Worm (Caenorhabditis elegans): Measurements from ENCODE around the gene R01B10.2.
A peak's percentile ranks its signal among the peaks of the same experiment; 100 is the strongest.
"Not testable (repeated sequence)": the region's sequence is repeated elsewhere in the genome, so short reads cannot be mapped to it uniquely, and the experiment has no call there.

The R01B10.2 gene

ce11 chrV:6043275-6044271 is 2.3 kb upstream of the R01B10.2 start, which contains the start of gene cpi-2:
TSS of gene cpi-2 (plus strand) at chrV:6044062.
- no peak for TF ChIP-seq ceh-30 (tag; optimal IDR thresholded peaks at IDR 0.05)
- TF ChIP-seq hlh-30 (tag; optimal IDR thresholded peaks at IDR 0.05; ENCODE audit: insufficient read depth) = peak; percentile 35
- TF ChIP-seq ceh-31 (tag; optimal IDR thresholded peaks at IDR 0.05) = peak; percentile 16
- peak; percentile 45 for TF ChIP-seq pax-1 (tag; optimal IDR thresholded peaks at IDR 0.05)
- peak; percentile 10 for TF ChIP-seq unc-55 (GFP tag; optimal IDR thresholded peaks at IDR 0.05)
- no peak for TF ChIP-seq ceh-6 (GFP tag; optimal IDR thresholded peaks at IDR 0.05)
- no peak for TF ChIP-seq ttx-3 (tag; optimal IDR thresholded peaks at IDR 0.05)
- peak; percentile 88 for TF ChIP-seq ceh-48 (tag; optimal IDR thresholded peaks at IDR 0.05)
- peak; percentile 13 for TF ChIP-seq nfya-1 (tag; optimal IDR thresholded peaks at IDR 0.05)
- TF ChIP-seq rnt-1 (tag; optimal IDR thresholded peaks at IDR 0.05) = peak; percentile 29
- peak; percentile 69 for TF ChIP-seq elt-2 (tag; optimal IDR thresholded peaks at IDR 0.05)

- not testable (repeated sequence) for TF ChIP-seq nhr-11 (tag; optimal IDR thresholded peaks at IDR 0.05); mec-3 (tag; optimal IDR thresholded peaks at IDR 0.05; ENCODE audit: borderline replicate concordance); nfya-1 (tag; optimal IDR thresholded peaks at IDR 0.05)
These were observed 2.7 kb downstream of the R01B10.2 start, which contains the start of gene F29G9.1 for ce11 chrV:6038405-6039151. TSS of gene F29G9.1 (plus strand) at chrV:6039101.

- no peak for TF ChIP-seq ceh-14 (tag; optimal IDR thresholded peaks at IDR 0.05)
- no peak for TF ChIP-seq ama-1 (optimal IDR thresholded peaks at IDR 0.05)
- no peak for TF ChIP-seq hlh-30 (tag; optimal IDR thresholded peaks at IDR 0.05; ENCODE audit: insufficient read depth)
- TF ChIP-seq sox-2 (GFP tag; IDR thresholded peaks at IDR 0.05) = no peak
- TF ChIP-seq ceh-34 (tag; optimal IDR thresholded peaks at IDR 0.05) = no peak
- no peak for TF ChIP-seq unc-42 (tag; optimal IDR thresholded peaks at IDR 0.05)
- TF ChIP-seq ztf-16 (tag; optimal IDR thresholded peaks at IDR 0.05) = no peak
- no peak for TF ChIP-seq F13H6.1 (tag; optimal IDR thresholded peaks at IDR 0.05)
- no peak for TF ChIP-seq pax-1 (tag; optimal IDR thresholded peaks at IDR 0.05)
- no peak for TF ChIP-seq ceh-45 (GFP tag; IDR thresholded peaks at IDR 0.05)
- no peak for TF ChIP-seq hlh-15 (tag; optimal IDR thresholded peaks at IDR 0.05)
- no peak for TF ChIP-seq sox-4 (tag; optimal IDR thresholded peaks at IDR 0.05)
- TF ChIP-seq ttx-3 (tag; optimal IDR thresholded peaks at IDR 0.05) = no peak
- no peak for TF ChIP-seq fax-1 (tag; optimal IDR thresholded peaks at IDR 0.05)
- TF ChIP-seq ceh-31 (tag; optimal IDR thresholded peaks at IDR 0.05) = no peak
- TF ChIP-seq ceh-2 (tag; optimal IDR thresholded peaks at IDR 0.05) = no peak
- no peak for TF ChIP-seq ceh-24 (tag; optimal IDR thresholded peaks at IDR 0.05)
- TF ChIP-seq ceh-18 (tag; optimal IDR thresholded peaks at IDR 0.05) = no peak
- TF ChIP-seq C38D4.7 (GFP tag; optimal IDR thresholded peaks at IDR 0.05) = no peak
These were observed 4.7 kb downstream of the R01B10.2 start for ce11 chrV:6036547-6036946.

ce11 chrV:6034714-6035113 is 6.6 kb downstream of the R01B10.2 start, which contains the start of gene dhs-17:
TSS of gene dhs-17 (minus strand) at chrV:6034814.
- TF ChIP-seq unc-3 (GFP tag; conservative IDR thresholded peaks at IDR 0.05) (no peak), unc-3 (tag; optimal IDR thresholded peaks at IDR 0.05) (no peak), unc-86 (tag; optimal IDR thresholded peaks at IDR 0.05) (no peak), K02D7.2 (tag; optimal IDR thresholded peaks at IDR 0.05) (no peak), Y22D7AL.16 (tag; optimal IDR thresholded peaks at IDR 0.05) (no peak), ttx-3 (tag; optimal IDR thresholded peaks at IDR 0.05) (no peak), gmeb-2 (tag; optimal IDR thresholded peaks at IDR 0.05) (no peak), nhr-232 (tag; optimal IDR thresholded peaks at IDR 0.05) (no peak), rnt-1 (tag; optimal IDR thresholded peaks at IDR 0.05) (no peak), sox-2 (GFP tag; IDR thresholded peaks at IDR 0.05) (no peak), ceh-45 (GFP tag; IDR thresholded peaks at IDR 0.05) (no peak), eyg-1 (tag; optimal IDR thresholded peaks at IDR 0.05) (no peak), madf-2 (tag; optimal IDR thresholded peaks at IDR 0.05) (no peak)

All from whole organism, late embryonic.